Worm (Caenorhabditis elegans) whole organism, L4 larva: Measurements from ENCODE around the gene K08B12.1.

Source experiments
- lin-15B ChIP-seq: fragments of 150-350 bp; sonication (generic microtip); optimal IDR thresholded peaks from 3 replicates; lab custom pipeline; 2014; ENCODE audit warnings: missing biosample characterization, missing genetic modification characterization
- nhr-48 ChIP-seq: sonication (generic microtip); optimal IDR thresholded peaks from 2 replicates; lab custom pipeline; 2016; ENCODE audit warnings: mild to moderate bottlenecking, missing genetic modification characterization, missing compliant biosample characterization
- set-16 ChIP-seq: fragments of 200-800 bp; sonication (Bioruptor generic); IDR thresholded peaks from 2 replicates; pipeline ENCODE4 v1.3.6; 2022; ENCODE audit warnings: missing genetic modification reagents, missing genetic modification characterization, missing compliant biosample characterization

DNA sequence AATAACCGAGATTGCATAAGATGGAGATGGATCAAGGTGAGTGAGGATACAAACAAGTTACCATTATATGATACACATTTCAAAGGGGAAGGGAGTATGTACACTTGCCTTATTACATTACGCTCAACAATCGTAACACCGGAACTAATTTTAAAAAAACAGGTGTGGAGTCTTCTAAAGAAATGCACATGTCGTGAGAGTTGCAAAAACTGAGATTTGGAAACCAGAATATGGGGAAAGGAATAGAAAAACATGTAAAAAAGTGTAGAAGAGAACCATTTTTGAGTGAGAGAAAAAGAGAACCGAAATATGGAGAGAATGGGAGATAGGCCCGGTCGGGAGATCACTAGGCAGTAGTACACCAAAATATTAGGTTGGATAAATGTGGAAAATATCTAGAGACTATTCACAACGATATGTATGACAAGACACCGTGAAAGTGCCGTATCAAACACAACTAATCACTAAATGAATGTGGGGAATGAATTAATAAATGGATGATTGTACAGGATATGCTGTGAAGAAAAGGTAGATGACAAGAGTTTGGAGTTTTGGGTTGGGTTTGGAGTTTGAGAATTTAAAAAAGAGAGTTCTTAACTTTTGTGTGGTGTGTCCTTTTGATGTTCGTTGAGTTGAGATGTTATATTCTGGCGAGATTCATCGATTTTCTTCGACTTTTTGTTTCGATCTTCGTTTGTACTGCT, 35.7 kb upstream of the K08B12.1 start:
- TF ChIP-seq set-16 (GFP tag; lab: Robert Waterston, UW) = no peak
- TF ChIP-seq lin-15B (tag; lab: Kevin White, UChicago) = no peak
- no peak for TF ChIP-seq nhr-48 (tag; lab: Kevin White, UChicago)
